Fruit fly (Drosophila melanogaster): ENCODE measurements around the gene CG33641.
A peak's percentile ranks its signal among the peaks of the same experiment; 100 is the strongest.

CG33641 gene

dm6 chr2L:13512182-13513032 is 16.4 kb upstream of the CG33641 start (continued):
- TF ChIP-seq CG11902 (GFP tag; optimal IDR thresholded peaks at IDR 0.05): peak; percentile 8
- TF ChIP-seq CG32006 (GFP tag; optimal IDR thresholded peaks at IDR 0.05): peak; percentile 66
- TF ChIP-seq pdm3 (GFP tag; optimal IDR thresholded peaks at IDR 0.05): peak; percentile 46
- no peak for TF ChIP-seq CG10669 (GFP tag; optimal IDR thresholded peaks at IDR 0.05)
- no peak for TF ChIP-seq CG1621 (tag; optimal IDR thresholded peaks at IDR 0.05)
- peak; percentile 75 for TF ChIP-seq CG6163 (GFP tag; IDR thresholded peaks at IDR 0.05)
- peak; percentile 7 for TF ChIP-seq CG7368 (GFP tag; optimal IDR thresholded peaks at IDR 0.05)
- peak; percentile 21 for TF ChIP-seq Hr39 (GFP tag; optimal IDR thresholded peaks at IDR 0.05)
- TF ChIP-seq Eip93F (GFP tag; optimal IDR thresholded peaks at IDR 0.05): no peak
- no peak for TF ChIP-seq vri (GFP tag; optimal IDR thresholded peaks at IDR 0.05)

- TF ChIP-seq fd59A (GFP tag; optimal IDR thresholded peaks at IDR 0.05) (no peak), Smox (GFP tag; optimal IDR thresholded peaks at IDR 0.05) (no peak), Eip78C (GFP tag) (no peak), acj6 (GFP tag; optimal IDR thresholded peaks at IDR 0.05) (no peak), Hr38 (GFP tag; optimal IDR thresholded peaks at IDR 0.05) (no peak), Gug (GFP tag; IDR thresholded peaks at IDR 0.05) (no peak), net (GFP tag; optimal IDR thresholded peaks at IDR 0.05) (no peak), cyc (GFP tag; optimal IDR thresholded peaks at IDR 0.05) (no peak)
Measured at dm6 chr2L:13513033-13513330, 15.9 kb upstream of the CG33641 start.

dm6 chr2L:13513331-13514261 is 15.2 kb upstream of the CG33641 start:
- TF ChIP-seq CG11762 (GFP tag; optimal IDR thresholded peaks at IDR 0.05; ENCODE audit: insufficient read depth): peak; percentile 65
- TF ChIP-seq Sox102F (GFP tag; optimal IDR thresholded peaks at IDR 0.05): peak; percentile 61
- TF ChIP-seq CG6276 (GFP tag; optimal IDR thresholded peaks at IDR 0.05): peak; percentile 50
- TF ChIP-seq Hr39 (GFP tag; optimal IDR thresholded peaks at IDR 0.05): peak; percentile 78
- peak; percentile 74 for TF ChIP-seq OdsH (GFP tag; optimal IDR thresholded peaks at IDR 0.05)
- no peak for TF ChIP-seq Blimp-1 (GFP tag; optimal IDR thresholded peaks at IDR 0.05)
- no peak for TF ChIP-seq CG16779 (tag; optimal IDR thresholded peaks at IDR 0.05)
- TF ChIP-seq CG10669 (GFP tag; optimal IDR thresholded peaks at IDR 0.05): peak; percentile 42
- peak; percentile 71 for TF ChIP-seq cyc (GFP tag; optimal IDR thresholded peaks at IDR 0.05)
- TF ChIP-seq CG8119 (GFP tag; IDR thresholded peaks at IDR 0.05): peak; percentile 44; the same call in 2 of the 3 replicates
- no peak for TF ChIP-seq CG6808 (GFP tag; optimal IDR thresholded peaks at IDR 0.05)
- peak in 1 of 2 experiments; percentile 69 for TF ChIP-seq salr (GFP tag; optimal IDR thresholded peaks at IDR 0.05)
- peak; percentile 58 for TF ChIP-seq acj6 (GFP tag; optimal IDR thresholded peaks at IDR 0.05)
- no peak for TF ChIP-seq Eip93F (GFP tag; optimal IDR thresholded peaks at IDR 0.05)
- TF ChIP-seq CG32006 (GFP tag; optimal IDR thresholded peaks at IDR 0.05): peak; percentile 84
- TF ChIP-seq CG8632 (GFP tag; optimal IDR thresholded peaks at IDR 0.05): peak; percentile 62
- TF ChIP-seq spab (GFP tag; optimal IDR thresholded peaks at IDR 0.05): peak; percentile 12
- peak; percentile 28 for TF ChIP-seq Ets96B (tag; optimal IDR thresholded peaks at IDR 0.05)
- TF ChIP-seq ss (GFP tag; optimal IDR thresholded peaks at IDR 0.05): peak; percentile 14 to 27
- TF ChIP-seq CG8319 (GFP tag; optimal IDR thresholded peaks at IDR 0.05): peak; percentile 11
- peak; percentile 34 for TF ChIP-seq CG1621 (tag; optimal IDR thresholded peaks at IDR 0.05)
- peak; percentile 57 for TF ChIP-seq fd59A (GFP tag; optimal IDR thresholded peaks at IDR 0.05)
- TF ChIP-seq topi (GFP tag; optimal IDR thresholded peaks at IDR 0.05): peak; percentile 78
- no peak for TF ChIP-seq Hr38 (GFP tag; optimal IDR thresholded peaks at IDR 0.05)
- peak; percentile 51 for TF ChIP-seq CG7368 (GFP tag; optimal IDR thresholded peaks at IDR 0.05)
- TF ChIP-seq Sox14 (GFP tag; optimal IDR thresholded peaks at IDR 0.05): peak; percentile 57
- peak; percentile 68 for TF ChIP-seq CG31627 (GFP tag; optimal IDR thresholded peaks at IDR 0.05)
- TF ChIP-seq CG4318 (GFP tag; optimal IDR thresholded peaks at IDR 0.05): peak; percentile 60
- TF ChIP-seq Ets21C (GFP tag; optimal IDR thresholded peaks at IDR 0.05): peak; percentile 68
- TF ChIP-seq Sox15 (GFP tag; optimal IDR thresholded peaks at IDR 0.05): peak; percentile 63
- peak; percentile 69 for TF ChIP-seq Hr4 (GFP tag; optimal IDR thresholded peaks at IDR 0.05)
- TF ChIP-seq fkh (GFP tag; optimal IDR thresholded peaks at IDR 0.05): peak; percentile 66
- TF ChIP-seq CG3032 (tag; optimal IDR thresholded peaks at IDR 0.05): peak; percentile 46
- TF ChIP-seq Lpt (GFP tag; optimal IDR thresholded peaks at IDR 0.05): no peak
- TF ChIP-seq lz (GFP tag; optimal IDR thresholded peaks at IDR 0.05): peak; percentile 76
